Worm (Caenorhabditis elegans) whole organism, mixed stage, embryonic: ENCODE data around the gene crh-1.
A peak's percentile ranks its signal among the peaks of the same experiment; 100 is the strongest.

ENCODE experiments used
- M03D4.4 ChIP-seq: sonication (generic microtip); optimal IDR thresholded peaks from 2 replicates; lab custom pipeline; 2017; ENCODE audit warnings: mild to moderate bottlenecking, missing genetic modification characterization, missing compliant biosample characterization
- blmp-1 ChIP-seq: fragments of 150-350 bp; optimal IDR thresholded peaks from 2 replicates; lab custom pipeline; 2014; ENCODE audit warnings: missing biosample characterization, missing genetic modification characterization
- ceh-39 ChIP-seq: fragments of 150-350 bp; optimal IDR thresholded peaks from 2 replicates; lab custom pipeline; 2014; ENCODE audit warnings: missing biosample characterization, missing genetic modification characterization
- ceh-43 ChIP-seq: fragments of 200-800 bp; sonication (Bioruptor generic); optimal IDR thresholded peaks from 2 replicates; lab custom pipeline; 2018; ENCODE audit warnings: mild to moderate bottlenecking, missing genetic modification characterization, moderate library complexity, missing compliant biosample characterization
- ceh-83 ChIP-seq: fragments of 200-800 bp; sonication (Bioruptor generic); optimal IDR thresholded peaks from 2 replicates; lab custom pipeline; 2018; ENCODE audit warnings: mild to moderate bottlenecking, missing genetic modification characterization, missing compliant biosample characterization
- ces-1 ChIP-seq: fragments of 150-350 bp; optimal IDR thresholded peaks from 2 replicates; lab custom pipeline; 2014; ENCODE audit warnings: missing biosample characterization, missing genetic modification reagents, missing genetic modification characterization
- cnd-1 ChIP-seq: fragments of 200-800 bp; sonication (Bioruptor generic); optimal IDR thresholded peaks from 2 replicates; lab custom pipeline; 2018; ENCODE audit warnings: mild to moderate bottlenecking, missing genetic modification characterization, missing compliant biosample characterization
- drap-1 ChIP-seq: fragments of 200-800 bp; sonication (Bioruptor generic); optimal IDR thresholded peaks from 3 replicates; lab custom pipeline; 2018; ENCODE audit warnings: mild to moderate bottlenecking, missing genetic modification characterization, missing compliant biosample characterization
- elt-1 ChIP-seq: sonication (generic microtip); optimal IDR thresholded peaks from 2 replicates; lab custom pipeline; 2017; ENCODE audit warnings: missing genetic modification characterization, mild to moderate bottlenecking, missing compliant biosample characterization, antibody characterized with exemption, moderate library complexity, borderline replicate concordance; ENCODE audit not compliant: insufficient read depth
- elt-3 ChIP-seq: fragments of 150-350 bp; optimal IDR thresholded peaks from 2 replicates; lab custom pipeline; 2014; ENCODE audit warnings: missing biosample characterization, missing genetic modification characterization
- flh-1 ChIP-seq: fragments of 200-800 bp; sonication (Bioruptor generic); optimal IDR thresholded peaks from 2 replicates; lab custom pipeline; 2018; ENCODE audit warnings: mild to moderate bottlenecking, missing genetic modification characterization, moderate library complexity, missing compliant biosample characterization
- ham-2 ChIP-seq: fragments of 200-800 bp; sonication (Bioruptor generic); optimal IDR thresholded peaks from 2 replicates; lab custom pipeline; 2018; ENCODE audit warnings: mild to moderate bottlenecking, missing genetic modification characterization, missing compliant biosample characterization
- lin-32 ChIP-seq: fragments of 200-800 bp; sonication (Bioruptor generic); optimal IDR thresholded peaks from 2 replicates; lab custom pipeline; 2018; ENCODE audit warnings: mild to moderate bottlenecking, missing genetic modification characterization, missing compliant biosample characterization
- lsy-2 ChIP-seq: fragments of 150-350 bp; optimal IDR thresholded peaks from 2 replicates; lab custom pipeline; 2014; ENCODE audit warnings: missing biosample characterization, missing genetic modification characterization
- mab-5 ChIP-seq: fragments of 150-350 bp; optimal IDR thresholded peaks from 2 replicates; lab custom pipeline; 2014; ENCODE audit warnings: missing biosample characterization, missing genetic modification characterization
- mep-1 ChIP-seq: fragments of 150-350 bp; optimal IDR thresholded peaks from 2 replicates; lab custom pipeline; 2017; ENCODE audit warnings: missing biosample characterization, missing genetic modification reagents, missing genetic modification characterization, inconsistent platforms
- mls-2 ChIP-seq: sonication (generic microtip); optimal IDR thresholded peaks from 2 replicates; lab custom pipeline; 2016; ENCODE audit warnings: mild to moderate bottlenecking, missing genetic modification characterization, moderate library complexity, missing compliant biosample characterization
- nhr-12 ChIP-seq: fragments of 150-350 bp; optimal IDR thresholded peaks from 2 replicates; lab custom pipeline; 2014; ENCODE audit warnings: missing biosample characterization, missing genetic modification characterization
- nhr-2 ChIP-seq: fragments of 150-350 bp; optimal IDR thresholded peaks from 2 replicates; lab custom pipeline; 2014; ENCODE audit warnings: missing biosample characterization, missing genetic modification characterization
- nhr-28 ChIP-seq: fragments of 150-350 bp; optimal IDR thresholded peaks from 2 replicates; lab custom pipeline; 2014; ENCODE audit warnings: missing biosample characterization, missing genetic modification characterization
- nhr-76 ChIP-seq: sonication (generic microtip); optimal IDR thresholded peaks from 2 replicates; lab custom pipeline; 2017; ENCODE audit warnings: missing biosample characterization, missing genetic modification characterization
- pha-4 ChIP-seq: fragments of 150-350 bp; optimal IDR thresholded peaks from 2 replicates; lab custom pipeline; 2018; ENCODE audit warnings: missing biosample characterization, missing genetic modification reagents, missing genetic modification characterization
- sem-2 ChIP-seq: fragments of 200-800 bp; sonication (Bioruptor generic); optimal IDR thresholded peaks from 2 replicates; lab custom pipeline; 2018; ENCODE audit warnings: mild to moderate bottlenecking, missing genetic modification characterization, missing compliant biosample characterization
- unc-120 ChIP-seq: sonication (generic microtip); optimal IDR thresholded peaks from 2 replicates; lab custom pipeline; 2017; ENCODE audit warnings: missing genetic modification characterization, missing compliant biosample characterization; ENCODE audit not compliant: poor library complexity, severe bottlenecking
- unc-39 ChIP-seq: fragments of 150-350 bp; optimal IDR thresholded peaks from 2 replicates; lab custom pipeline; 2014; ENCODE audit warnings: missing biosample characterization, missing genetic modification characterization
- unc-62 ChIP-seq: fragments of 150-350 bp; optimal IDR thresholded peaks from 2 replicates; lab custom pipeline; 2014; ENCODE audit warnings: missing biosample characterization, missing genetic modification reagents, missing genetic modification characterization
- zip-8 ChIP-seq: fragments of 150-350 bp; optimal IDR thresholded peaks from 2 replicates; lab custom pipeline; 2014; ENCODE audit warnings: missing biosample characterization, missing genetic modification characterization
- ztf-11 ChIP-seq: fragments of 150-350 bp; optimal IDR thresholded peaks from 2 replicates; lab custom pipeline; 2014; ENCODE audit warnings: missing biosample characterization, missing genetic modification characterization

Gene crh-1

ce11 chrIII:11737527-11737926, 80.0 kb downstream of the crh-1 start, which contains the start of gene sup-1:
TSS of gene sup-1 (minus strand) at chrIII:11737627.
- TF ChIP-seq unc-120 (tag; lab: Kevin White, UChicago) (no peak), cnd-1 (tag; lab: Kevin White, UChicago) (no peak), sem-2 (GFP tag; lab: Kevin White, UChicago) (no peak), drap-1 (no peak), unc-62 (GFP tag; lab: Kevin White, UChicago) (no peak), zip-8 (tag; lab: Kevin White, UChicago) (no peak)

- TF ChIP-seq elt-3 (tag; lab: Kevin White, UChicago) (no peak), zip-8 (tag; lab: Kevin White, UChicago) (no peak), mep-1 (tag; lab: Kevin White, UChicago) (no peak), ceh-43 (GFP tag; lab: Kevin White, UChicago) (no peak), ces-1 (GFP tag; lab: Kevin White, UChicago) (peak; percentile 31), ceh-39 (tag; lab: Kevin White, UChicago) (no peak)
Observed at ce11 chrIII:11738482-11738881, 80.9 kb downstream of the crh-1 start.

DNA sequence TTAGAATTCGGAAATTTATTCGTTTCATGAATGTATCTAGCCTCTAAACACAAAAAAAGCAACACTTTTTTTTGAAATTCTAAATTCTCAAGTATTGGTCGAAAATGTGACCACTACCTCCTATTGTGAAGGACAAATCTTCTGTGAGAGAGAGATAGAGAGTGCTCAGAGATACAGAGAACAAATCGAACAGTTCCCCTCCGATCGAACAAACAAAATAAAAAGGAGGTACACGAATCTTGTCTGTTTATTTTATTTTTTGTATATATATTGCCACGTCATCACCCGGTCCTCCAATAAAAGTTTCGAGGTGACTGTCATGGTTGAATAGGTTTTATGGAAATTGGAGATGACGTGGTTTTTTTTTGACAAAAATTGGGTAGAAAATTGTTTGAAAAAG, 83.3 kb downstream of the crh-1 start:
- TF ChIP-seq ceh-83, result no peak
- TF ChIP-seq blmp-1 (tag; lab: Kevin White, UChicago), result no peak
- no peak for TF ChIP-seq nhr-28 (tag; lab: Kevin White, UChicago)
- TF ChIP-seq mep-1 (tag; lab: Kevin White, UChicago), result no peak
- TF ChIP-seq mls-2 (tag; lab: Kevin White, UChicago), result no peak

DNA sequence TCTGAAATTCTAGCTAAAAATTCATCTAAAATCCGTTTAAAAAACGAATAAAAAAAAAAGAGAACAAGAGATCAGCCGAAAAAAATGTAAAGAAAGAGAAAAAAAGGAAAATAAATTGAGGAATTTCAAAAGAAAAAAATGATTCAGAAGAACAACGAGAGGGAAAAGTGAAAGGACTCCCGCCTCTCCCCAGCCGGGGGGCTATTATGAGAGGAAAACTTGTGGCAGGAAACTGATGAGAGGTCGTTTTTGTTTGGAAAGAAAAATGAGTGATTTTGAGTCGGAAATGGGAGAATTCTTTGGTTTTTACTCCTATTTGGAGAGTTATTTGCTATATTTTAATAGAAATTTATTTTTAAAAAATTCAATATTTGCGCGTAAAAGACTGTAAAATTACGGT, 84.6 kb downstream of the crh-1 start:
- TF ChIP-seq flh-1 (no peak), ceh-43 (GFP tag; lab: Kevin White, UChicago) (no peak), lsy-2 (tag; lab: Kevin White, UChicago) (no peak), nhr-76 (tag; lab: Kevin White, UChicago) (no peak), nhr-2 (tag; lab: Kevin White, UChicago) (no peak), unc-39 (tag; lab: Kevin White, UChicago) (no peak), unc-120 (tag; lab: Kevin White, UChicago) (no peak), M03D4.4 (tag; lab: Kevin White, UChicago) (no peak), mls-2 (tag; lab: Kevin White, UChicago) (no peak), unc-62 (GFP tag; lab: Kevin White, UChicago) (no peak), pha-4 (tag; lab: Kevin White, UChicago) (no peak), nhr-12 (tag; lab: Kevin White, UChicago) (no peak), ztf-11 (no peak), zip-8 (tag; lab: Kevin White, UChicago) (no peak), mab-5 (tag; lab: Kevin White, UChicago) (no peak), lin-32 (GFP tag; lab: Kevin White, UChicago) (no peak), ham-2 (GFP tag; lab: Kevin White, UChicago) (no peak), mep-1 (tag; lab: Kevin White, UChicago) (no peak), elt-1 (tag; lab: Kevin White, UChicago) (no peak), elt-3 (tag; lab: Kevin White, UChicago) (no peak)
